Worm (Caenorhabditis elegans): ENCODE results near the gene ugt-13.

DNA sequence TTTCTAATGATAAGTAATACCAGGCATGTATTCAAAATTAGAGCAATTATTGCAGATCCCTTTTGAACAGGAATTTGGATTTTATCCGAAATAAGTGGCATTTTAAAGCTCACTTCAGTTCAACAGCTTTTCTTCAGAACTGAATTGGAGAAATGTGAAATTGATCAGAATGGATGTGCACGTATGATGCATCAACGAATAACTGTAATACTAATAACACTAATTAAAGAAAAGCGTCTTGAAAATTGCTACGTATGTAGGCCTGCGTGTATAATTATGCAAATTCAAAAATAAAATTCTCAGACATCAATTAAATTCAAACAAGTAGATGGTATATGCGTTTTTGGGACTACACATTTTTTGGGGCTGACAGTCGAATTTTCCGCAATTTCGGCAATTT, 21.2 kb downstream of the ugt-13 start, which contains the start of gene str-205:
- no peak for TF ChIP-seq dao-5 (tag; optimal IDR thresholded peaks at IDR 0.05)
- no peak for TF ChIP-seq him-1 (tag; optimal IDR thresholded peaks at IDR 0.05)
- no peak for TF ChIP-seq W03F9.2 (tag; optimal IDR thresholded peaks at IDR 0.05)

All from whole organism, L4/young adult.